Worm (Caenorhabditis elegans): ENCODE measurements around the gene idpa-2.

idpa-2 gene

ce11 chrII:8766897-8767296, 25.6 kb downstream of the idpa-2 start, which contains the start of gene pah-1:
TSS of gene pah-1 (minus strand) at chrII:8766997.
- TF ChIP-seq efl-3 (GFP tag; optimal IDR thresholded peaks at IDR 0.05) (no peak), ceh-82 (tag; optimal IDR thresholded peaks at IDR 0.05) (no peak), dsc-1 (tag; optimal IDR thresholded peaks at IDR 0.05) (no peak), snpc-4 (tag; optimal IDR thresholded peaks at IDR 0.05) (no peak), hlh-4 (tag; optimal IDR thresholded peaks at IDR 0.05) (no peak)

DNA sequence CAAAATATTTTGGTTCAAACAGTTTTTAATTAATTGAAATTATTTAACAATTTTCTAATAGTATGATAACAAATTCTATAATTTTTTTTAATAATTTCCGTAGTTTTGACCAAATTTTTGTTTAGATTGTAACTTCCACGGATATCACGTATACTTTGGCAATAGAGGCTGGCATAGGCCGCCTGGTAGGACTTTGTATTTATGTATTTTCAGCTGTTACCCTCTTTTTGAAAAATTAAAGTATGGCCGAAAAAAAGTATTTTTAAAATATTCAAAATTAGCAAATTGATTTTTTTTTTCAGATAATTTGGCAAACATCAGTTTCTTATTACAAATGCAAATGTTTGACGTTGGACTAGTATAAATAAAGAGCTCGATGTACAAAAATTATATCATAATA, 26.1 kb downstream of the idpa-2 start, which contains the start of the genes nsph-1.1 and K08F8.15:
nsph-1.1 (plus strand) TSS at position 301 of the 400 bp plus-strand sequence.
K08F8.15 (plus strand) TSS at position 335 of the 400 bp plus-strand sequence.
- TF ChIP-seq ceh-90 (tag; optimal IDR thresholded peaks at IDR 0.05) (no peak), xbp-1 (tag; optimal IDR thresholded peaks at IDR 0.05) (no peak)

- TF ChIP-seq tbx-2 (tag; optimal IDR thresholded peaks at IDR 0.05) (peak; percentile 31), nhr-71 (tag; optimal IDR thresholded peaks at IDR 0.05) (peak; percentile 46), lin-14 (GFP tag; optimal IDR thresholded peaks at IDR 0.05) (peak; percentile 56), ceh-63 (GFP tag; optimal IDR thresholded peaks at IDR 0.05) (no peak), nhr-12 (tag; optimal IDR thresholded peaks at IDR 0.05) (no peak), elt-2 (tag; optimal IDR thresholded peaks at IDR 0.05) (no peak), snu-23 (GFP tag; optimal IDR thresholded peaks at IDR 0.05) (peak; percentile 29), elt-3 (tag; optimal IDR thresholded peaks at IDR 0.05) (peak in 2 of 6 experiments; percentile 57 to 60), nhr-76 (tag; optimal IDR thresholded peaks at IDR 0.05) (no peak), lin-35 (GFP tag; optimal IDR thresholded peaks at IDR 0.05) (peak in 1 of 2 experiments; percentile 25), mdl-1 (tag; optimal IDR thresholded peaks at IDR 0.05) (peak in 1 of 2 experiments; percentile 76), ces-1 (GFP tag; optimal IDR thresholded peaks at IDR 0.05) (no peak), nhr-237 (tag; optimal IDR thresholded peaks at IDR 0.05) (no peak), nhr-90 (tag; optimal IDR thresholded peaks at IDR 0.05; ENCODE audit: poor library complexity) (peak; percentile 13), nhr-20 (tag; optimal IDR thresholded peaks at IDR 0.05) (peak; percentile 90), fos-1 (tag; optimal IDR thresholded peaks at IDR 0.05) (no peak), nhr-85 (tag) (peak; percentile 90), blmp-1 (tag; optimal IDR thresholded peaks at IDR 0.05) (peak; percentile 42)
Observed at ce11 chrII:8765131-8765530, 27.4 kb downstream of the idpa-2 start.

DNA sequence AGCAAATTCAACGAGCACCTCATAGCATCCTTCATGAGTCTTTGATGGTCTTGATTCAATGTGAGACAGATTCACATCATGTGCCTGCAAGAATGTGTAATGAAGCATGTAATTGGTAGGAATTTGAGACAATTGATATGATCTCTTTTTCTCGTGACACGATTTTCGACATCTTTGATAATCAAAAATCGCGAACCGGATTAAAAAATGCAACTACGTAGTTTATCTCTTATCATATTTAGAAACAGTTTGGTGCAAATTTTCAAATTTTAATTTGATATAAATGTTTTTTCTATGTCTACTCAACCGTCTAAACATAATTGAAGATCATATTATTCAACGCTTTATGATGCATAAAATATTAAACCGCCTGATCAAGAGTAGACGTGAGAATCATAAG, 28.2 kb downstream of the idpa-2 start:
- TF ChIP-seq alr-1 (tag; optimal IDR thresholded peaks at IDR 0.05; ENCODE audit: borderline replicate concordance) (no peak), ama-1 (optimal IDR thresholded peaks at IDR 0.05) (no peak), vab-15 (tag; optimal IDR thresholded peaks at IDR 0.05) (no peak), ceh-82 (tag; optimal IDR thresholded peaks at IDR 0.05) (no peak), sox-4 (tag; optimal IDR thresholded peaks at IDR 0.05) (no peak), efl-1 (optimal IDR thresholded peaks at IDR 0.05) (no peak), efl-1 (GFP tag; optimal IDR thresholded peaks at IDR 0.05 in 1 of 2) (no peak), rnt-1 (tag; optimal IDR thresholded peaks at IDR 0.05) (no peak), nhr-85 (tag) (peak; percentile 80), efl-3 (GFP tag; optimal IDR thresholded peaks at IDR 0.05) (no peak), lin-14 (GFP tag; optimal IDR thresholded peaks at IDR 0.05) (peak; percentile 30), elt-2 (tag; optimal IDR thresholded peaks at IDR 0.05) (no peak), nhr-19 (GFP tag; conservative IDR thresholded peaks at IDR 0.05) (0 out of 2 replicates have a peak, but pooled peaks have one; percentile 9), hlh-17 (GFP tag; optimal IDR thresholded peaks at IDR 0.05; ENCODE audit: borderline replicate concordance) (no peak), elt-3 (tag; optimal IDR thresholded peaks at IDR 0.05) (peak in 2 of 6 experiments; percentile 13 to 55), blmp-1 (tag; optimal IDR thresholded peaks at IDR 0.05) (peak; percentile 3), nhr-28 (tag; optimal IDR thresholded peaks at IDR 0.05) (no peak), nhr-20 (tag; optimal IDR thresholded peaks at IDR 0.05) (peak; percentile 17), nhr-77 (tag; optimal IDR thresholded peaks at IDR 0.05) (no peak), nhr-237 (tag; optimal IDR thresholded peaks at IDR 0.05) (no peak), fos-1 (tag; optimal IDR thresholded peaks at IDR 0.05) (no peak), ces-1 (GFP tag; optimal IDR thresholded peaks at IDR 0.05) (no peak), F16B12.6 (tag; optimal IDR thresholded peaks at IDR 0.05) (no peak), grh-1 (GFP tag; IDR thresholded peaks at IDR 0.05) (no peak), jun-1 (tag; optimal IDR thresholded peaks at IDR 0.05) (no peak), hpl-2 (GFP tag; optimal IDR thresholded peaks at IDR 0.05) (no peak), sptf-1 (tag; optimal IDR thresholded peaks at IDR 0.05) (no peak)
